Worm (Caenorhabditis elegans) whole organism, early embryonic: ENCODE results near the gene F48G7.10.

Experiments used
- B0310.2 ChIP-seq: sonication (generic microtip); optimal IDR thresholded peaks from 2 replicates; lab custom pipeline; 2016; ENCODE audit warnings: mild to moderate bottlenecking, missing genetic modification characterization, missing compliant biosample characterization
- F13C5.2 ChIP-seq: sonication (generic microtip); optimal IDR thresholded peaks from 2 replicates; lab custom pipeline; 2017; ENCODE audit warnings: mild to moderate bottlenecking, missing genetic modification characterization, inconsistent platforms, missing compliant biosample characterization
- aly-1 ChIP-seq: sonication (generic microtip); optimal IDR thresholded peaks from 2 replicates; lab custom pipeline; 2016; ENCODE audit warnings: missing genetic modification characterization, missing compliant biosample characterization
- ama-1 ChIP-seq: fragments of 150-350 bp; optimal IDR thresholded peaks from 2 replicates; lab custom pipeline; 2014
- ceh-13 ChIP-seq: fragments of 200-800 bp; sonication (Bioruptor generic); optimal IDR thresholded peaks from 2 replicates; lab custom pipeline; 2018; ENCODE audit warnings: mild to moderate bottlenecking, missing genetic modification characterization, missing compliant biosample characterization
- ceh-36 ChIP-seq: sonication (generic microtip); optimal IDR thresholded peaks from 2 replicates; lab custom pipeline; 2016; ENCODE audit warnings: missing genetic modification characterization, inconsistent platforms, missing compliant biosample characterization
- ets-7 ChIP-seq: sonication (generic microtip); optimal IDR thresholded peaks from 2 replicates; lab custom pipeline; 2016; ENCODE audit warnings: missing genotype, missing genetic modification characterization, missing compliant biosample characterization
- flt-1 ChIP-seq: fragments of 200-800 bp; sonication (Bioruptor generic); IDR thresholded peaks from 2 replicates; pipeline ENCODE4 v1.3.6; 2022; ENCODE audit warnings: missing genetic modification characterization, missing compliant biosample characterization
- hmbx-1 ChIP-seq: sonication (generic microtip); optimal IDR thresholded peaks from 2 replicates; lab custom pipeline; 2016; ENCODE audit warnings: mild to moderate bottlenecking, missing genetic modification characterization, missing compliant biosample characterization
- hmg-4 ChIP-seq: fragments of 200-800 bp; sonication (Bioruptor generic); optimal IDR thresholded peaks from 2 replicates; lab custom pipeline; 2018; ENCODE audit warnings: mild to moderate bottlenecking, missing genetic modification characterization, missing compliant biosample characterization
- hnd-1 ChIP-seq: sonication (generic microtip); optimal IDR thresholded peaks from 2 replicates; lab custom pipeline; 2016; ENCODE audit warnings: missing genetic modification characterization, missing compliant biosample characterization
- pes-1 ChIP-seq: fragments of 200-800 bp; sonication (Bioruptor generic); IDR thresholded peaks from 2 replicates; pipeline ENCODE4 v1.3.6; 2022; ENCODE audit warnings: missing genetic modification reagents, missing genetic modification characterization, missing compliant biosample characterization
- scrt-1 ChIP-seq: fragments of 200-800 bp; sonication (Bioruptor generic); IDR thresholded peaks from 2 replicates; pipeline ENCODE4 v1.3.6; 2022; ENCODE audit warnings: missing genetic modification characterization, missing compliant biosample characterization
- sea-1 ChIP-seq: fragments of 200-800 bp; sonication (Bioruptor generic); conservative IDR thresholded peaks from 2 replicates; pipeline ENCODE4 v1.3.6; 2022; ENCODE audit warnings: missing genetic modification characterization, missing compliant biosample characterization
- tbx-11 ChIP-seq: fragments of 200-800 bp; sonication (Bioruptor generic); IDR thresholded peaks from 2 replicates; pipeline ENCODE4 v1.3.6; 2022; ENCODE audit warnings: missing genetic modification characterization, missing compliant biosample characterization
- tbx-37 ChIP-seq: fragments of 200-800 bp; sonication (Bioruptor generic); conservative IDR thresholded peaks from 2 replicates; pipeline ENCODE4 v1.3.6; 2022; ENCODE audit warnings: missing genetic modification reagents, missing genetic modification characterization, missing compliant biosample characterization
- tra-4 ChIP-seq: sonication (generic microtip); optimal IDR thresholded peaks from 2 replicates; lab custom pipeline; 2017; ENCODE audit warnings: missing genetic modification characterization, missing compliant biosample characterization

F48G7.10 gene

DNA sequence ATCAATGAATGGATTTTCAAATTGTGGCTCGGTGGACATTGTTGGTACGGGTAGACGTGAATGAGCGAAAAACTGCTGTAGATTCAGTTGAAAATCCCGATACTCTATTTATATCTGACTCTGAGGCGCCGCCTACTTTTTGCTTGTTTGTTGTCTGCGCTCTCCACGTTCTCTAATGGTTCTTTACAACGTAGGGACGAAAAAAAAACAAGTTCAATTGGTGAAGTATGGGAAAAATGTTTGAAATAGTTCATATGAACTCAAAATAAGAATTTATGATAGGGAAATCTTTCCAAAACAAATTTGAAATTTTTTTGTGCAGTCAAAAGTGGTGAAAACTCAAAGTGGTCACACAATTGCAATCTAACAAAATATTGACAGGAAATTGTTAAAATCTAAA lies at the start of gene F48G7.10:
Gene F48G7.10 (minus strand): TSS at position 101 of the 400 bp plus-strand sequence.
- TF ChIP-seq aly-1, result no peak
- TF ChIP-seq F13C5.2 (tag; lab: Kevin White, UChicago), result no peak
- TF ChIP-seq ceh-36 (tag; lab: Kevin White, UChicago), result no peak
- TF ChIP-seq hmg-4 (GFP tag; lab: Kevin White, UChicago), result no peak
- TF ChIP-seq scrt-1 (GFP tag; lab: Robert Waterston, UW), result no peak
- TF ChIP-seq tbx-11, result no peak
- no peak for TF ChIP-seq ets-7
- TF ChIP-seq ceh-13 (GFP tag; lab: Kevin White, UChicago), result no peak
- no peak for TF ChIP-seq pes-1 (GFP tag; lab: Robert Waterston, UW)
- TF ChIP-seq B0310.2, result no peak
- no peak for TF ChIP-seq sea-1 (GFP tag; lab: Robert Waterston, UW)
- no peak for TF ChIP-seq hmbx-1 (tag; lab: Kevin White, UChicago)
- no peak for TF ChIP-seq ama-1

DNA sequence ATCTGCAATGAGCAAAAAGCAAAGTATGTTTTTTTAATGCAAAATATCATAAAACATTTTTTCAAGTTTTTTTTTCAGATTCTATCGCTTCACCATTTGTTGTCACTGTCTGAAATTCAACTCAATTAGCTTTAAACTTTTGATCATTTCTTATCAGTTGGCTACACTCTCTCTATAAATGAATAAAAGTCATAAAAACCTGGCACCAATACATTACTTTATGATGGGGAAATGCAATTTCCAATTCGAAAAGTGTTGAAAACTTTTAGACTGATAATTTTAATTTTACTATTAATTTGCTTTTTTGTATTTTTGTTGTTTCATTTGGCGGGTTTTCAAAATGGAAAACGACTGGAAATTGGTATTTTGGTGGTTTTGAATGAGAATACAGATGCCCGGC lies 49.1 kb upstream of the F48G7.10 start, which contains the start of gene F31F4.1:
Gene F31F4.1 (plus strand): TSS at position 203 of the 400 bp plus-strand sequence.
- no peak for TF ChIP-seq hnd-1 (tag; lab: Kevin White, UChicago)
- no peak for TF ChIP-seq F13C5.2 (tag; lab: Kevin White, UChicago)
- no peak for TF ChIP-seq ama-1
- no peak for TF ChIP-seq hmbx-1 (tag; lab: Kevin White, UChicago)
- TF ChIP-seq tra-4 (tag; lab: Kevin White, UChicago), result no peak
- no peak for TF ChIP-seq scrt-1 (GFP tag; lab: Robert Waterston, UW)
- TF ChIP-seq B0310.2, result no peak
- no peak for TF ChIP-seq pes-1 (GFP tag; lab: Robert Waterston, UW)
- no peak for TF ChIP-seq ets-7
- TF ChIP-seq tbx-11, result no peak
- no peak for TF ChIP-seq aly-1
- TF ChIP-seq sea-1 (GFP tag; lab: Robert Waterston, UW), result no peak
- no peak for TF ChIP-seq ceh-13 (GFP tag; lab: Kevin White, UChicago)
- TF ChIP-seq tbx-37 (GFP tag; lab: Robert Waterston, UW), result no peak
- TF ChIP-seq hmg-4 (GFP tag; lab: Kevin White, UChicago), result no peak
- no peak for TF ChIP-seq ceh-36 (tag; lab: Kevin White, UChicago)
- no peak for TF ChIP-seq flt-1 (GFP tag; lab: Robert Waterston, UW)

DNA sequence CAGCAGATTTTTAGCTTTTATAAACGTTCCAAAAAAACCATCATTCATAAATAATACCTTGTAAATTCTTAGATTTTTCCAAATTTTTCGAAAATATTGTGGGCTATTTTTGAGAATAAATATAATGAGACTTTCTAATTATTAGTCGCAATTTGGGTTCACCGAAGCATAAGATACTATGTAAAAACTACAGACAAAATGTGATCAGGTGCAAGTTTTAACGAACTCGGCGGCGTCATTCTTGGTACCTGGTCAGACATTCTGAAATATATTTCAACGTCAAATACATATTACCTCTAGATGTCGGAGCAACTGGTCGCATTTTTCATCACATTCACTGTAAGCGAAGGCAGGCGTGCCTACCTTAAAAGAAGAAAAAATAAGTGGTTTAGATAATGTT lies 47.3 kb upstream of the F48G7.10 start, which contains the start of gene srx-23:
Gene srx-23 (plus strand): TSS at position 301 of the 400 bp plus-strand sequence.
- TF ChIP-seq ama-1 (no peak), flt-1 (GFP tag; lab: Robert Waterston, UW) (no peak), ets-7 (no peak), tbx-11 (no peak), scrt-1 (GFP tag; lab: Robert Waterston, UW) (no peak), sea-1 (GFP tag; lab: Robert Waterston, UW) (no peak), hmbx-1 (tag; lab: Kevin White, UChicago) (no peak), F13C5.2 (tag; lab: Kevin White, UChicago) (no peak), tra-4 (tag; lab: Kevin White, UChicago) (no peak), B0310.2 (no peak), pes-1 (GFP tag; lab: Robert Waterston, UW) (no peak), ceh-13 (GFP tag; lab: Kevin White, UChicago) (no peak), tbx-37 (GFP tag; lab: Robert Waterston, UW) (no peak), hnd-1 (tag; lab: Kevin White, UChicago) (no peak), hmg-4 (GFP tag; lab: Kevin White, UChicago) (no peak)

DNA sequence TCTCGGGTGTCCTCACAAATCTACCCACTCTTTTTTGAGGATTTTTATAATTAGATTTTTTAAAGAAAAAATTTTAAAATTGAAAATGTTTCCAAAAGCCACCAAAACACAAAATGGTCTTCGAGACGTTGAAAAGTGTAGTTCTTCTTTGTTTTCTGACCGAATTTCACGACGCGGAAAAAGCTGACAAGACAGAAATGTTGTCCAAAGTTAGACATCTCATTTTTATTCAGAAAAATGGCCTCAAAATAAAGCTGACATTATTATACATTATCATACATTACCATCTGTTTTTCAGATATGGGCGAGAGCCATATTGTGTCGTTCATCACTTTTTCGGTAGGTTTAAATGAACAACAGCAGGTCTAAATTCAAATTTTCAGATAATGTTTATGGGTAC lies 44.9 kb upstream of the F48G7.10 start, which contains the start of gene srx-22:
Gene srx-22 (plus strand): TSS at position 301 of the 400 bp plus-strand sequence.
- TF ChIP-seq sea-1 (GFP tag; lab: Robert Waterston, UW) (no peak), F13C5.2 (tag; lab: Kevin White, UChicago) (no peak), hmbx-1 (tag; lab: Kevin White, UChicago) (no peak), ama-1 (no peak), ceh-13 (GFP tag; lab: Kevin White, UChicago) (no peak), tbx-11 (no peak), scrt-1 (GFP tag; lab: Robert Waterston, UW) (no peak), aly-1 (no peak), B0310.2 (no peak), flt-1 (GFP tag; lab: Robert Waterston, UW) (no peak), ets-7 (no peak), hnd-1 (tag; lab: Kevin White, UChicago) (no peak), pes-1 (GFP tag; lab: Robert Waterston, UW) (no peak), ceh-36 (tag; lab: Kevin White, UChicago) (no peak), tbx-37 (GFP tag; lab: Robert Waterston, UW) (no peak), hmg-4 (GFP tag; lab: Kevin White, UChicago) (no peak), tra-4 (tag; lab: Kevin White, UChicago) (no peak)

DNA sequence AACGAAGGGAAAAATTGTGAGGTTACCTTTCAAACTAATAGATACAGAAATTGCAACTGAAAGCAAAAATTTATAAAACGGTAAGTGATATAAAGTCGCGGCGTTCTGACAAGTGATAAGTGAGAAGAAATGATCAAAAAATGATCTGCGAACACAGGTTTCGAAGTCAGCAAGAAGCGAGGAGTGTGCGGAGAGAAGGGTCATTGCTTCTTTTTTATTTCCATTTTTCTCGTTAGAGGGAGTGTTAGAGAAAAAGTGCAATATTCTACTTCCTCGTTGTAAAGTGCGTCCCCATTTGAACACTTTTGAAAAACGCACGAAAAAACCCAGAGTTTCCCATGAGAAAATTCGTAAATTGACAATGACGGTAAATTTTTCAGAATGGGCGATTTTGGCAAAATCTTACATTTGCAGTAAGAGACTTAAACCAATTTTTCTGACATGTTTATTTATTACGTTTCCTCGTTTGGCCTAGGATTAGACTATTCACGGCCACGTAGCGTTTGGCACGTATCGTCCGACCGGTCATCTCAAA lies 41.9 kb upstream of the F48G7.10 start, which contains the start of the genes fbxa-72 and srx-21:
Gene fbxa-72 (minus strand): TSS at position 204 of the 535 bp plus-strand sequence.
Gene srx-21 (plus strand): TSS at position 485 of the 535 bp plus-strand sequence.
- TF ChIP-seq hnd-1 (tag; lab: Kevin White, UChicago) (no peak), flt-1 (GFP tag; lab: Robert Waterston, UW) (no peak), pes-1 (GFP tag; lab: Robert Waterston, UW) (no peak), tbx-11 (no peak), hmg-4 (GFP tag; lab: Kevin White, UChicago) (no peak), scrt-1 (GFP tag; lab: Robert Waterston, UW) (no peak), ceh-36 (tag; lab: Kevin White, UChicago) (no peak), B0310.2 (no peak), tra-4 (tag; lab: Kevin White, UChicago) (no peak), F13C5.2 (tag; lab: Kevin White, UChicago) (no peak), ama-1 (no peak), ceh-13 (GFP tag; lab: Kevin White, UChicago) (no peak), sea-1 (GFP tag; lab: Robert Waterston, UW) (no peak)

DNA sequence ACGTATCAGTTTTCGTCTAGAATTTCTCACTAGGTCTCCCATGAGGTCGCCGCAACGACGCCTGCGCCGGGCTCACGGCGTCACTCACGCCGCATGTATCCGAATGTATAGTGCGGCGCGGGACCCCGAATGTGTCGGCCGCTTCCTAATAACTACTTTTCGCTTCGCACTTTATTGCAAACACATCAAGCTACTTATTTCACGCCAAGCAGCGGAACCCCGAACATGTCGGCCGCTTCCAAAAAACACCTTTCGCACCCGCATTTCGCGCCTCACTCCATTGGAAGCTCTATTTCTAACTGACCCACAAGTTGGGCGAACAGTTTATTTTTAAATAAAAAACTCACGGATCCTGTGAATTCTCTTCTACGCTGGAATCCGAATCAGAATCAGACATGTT lies 41.3 kb upstream of the F48G7.10 start:
- TF ChIP-seq ceh-36 (tag; lab: Kevin White, UChicago), result no peak
- TF ChIP-seq hmg-4 (GFP tag; lab: Kevin White, UChicago), result no peak
- no peak for TF ChIP-seq hmbx-1 (tag; lab: Kevin White, UChicago)
- no peak for TF ChIP-seq tra-4 (tag; lab: Kevin White, UChicago)
- TF ChIP-seq flt-1 (GFP tag; lab: Robert Waterston, UW), result no peak
- TF ChIP-seq scrt-1 (GFP tag; lab: Robert Waterston, UW), result no peak
- no peak for TF ChIP-seq sea-1 (GFP tag; lab: Robert Waterston, UW)
- TF ChIP-seq hnd-1 (tag; lab: Kevin White, UChicago), result no peak
- no peak for TF ChIP-seq tbx-11
- TF ChIP-seq tbx-37 (GFP tag; lab: Robert Waterston, UW), result no peak
- no peak for TF ChIP-seq B0310.2
- TF ChIP-seq ama-1, result no peak
- TF ChIP-seq F13C5.2 (tag; lab: Kevin White, UChicago), result no peak
- TF ChIP-seq ceh-13 (GFP tag; lab: Kevin White, UChicago), result no peak
- TF ChIP-seq aly-1, result no peak
